Fruit fly (Drosophila melanogaster): ENCODE data around the gene Hsp70Ba.

The Hsp70Ba gene

dm6 chr3R:12433764-12434163 lies 33.8 kb downstream of the Hsp70Ba start, which contains the start of the genes Aos1 and Srlp:
Aos1 (minus strand) TSS chr3R:12433822.
Srlp (plus strand) TSS chr3R:12434098.
- TF ChIP-seq ttk (optimal IDR thresholded peaks at IDR 0.05) (no peak), Sin3A (optimal IDR thresholded peaks at IDR 0.05) (no peak), insv (optimal IDR thresholded peaks at IDR 0.05) (no peak), h (optimal IDR thresholded peaks at IDR 0.05) (no peak), psq (optimal IDR thresholded peaks at IDR 0.05) (no peak), Myc (optimal IDR thresholded peaks at IDR 0.05) (no peak)

- TF ChIP-seq h (optimal IDR thresholded peaks at IDR 0.05) (no peak), psq (optimal IDR thresholded peaks at IDR 0.05) (no peak), insv (optimal IDR thresholded peaks at IDR 0.05) (no peak), ttk (optimal IDR thresholded peaks at IDR 0.05) (no peak), Sin3A (optimal IDR thresholded peaks at IDR 0.05) (no peak), Myc (optimal IDR thresholded peaks at IDR 0.05) (no peak)
Observed at dm6 chr3R:12431030-12431489, 36.5 kb downstream of the Hsp70Ba start, which contains the start of gene Prosalpha2. Prosalpha2 (plus strand) TSS chr3R:12431321.

dm6 chr3R:12429120-12429610 lies 38.4 kb downstream of the Hsp70Ba start, which contains the start of the genes CG5641 and CG5245:
CG5641 (minus strand) TSS chr3R:12429282.
CG5245 (plus strand) TSS chr3R:12429560.
- TF ChIP-seq Myc (optimal IDR thresholded peaks at IDR 0.05) (no peak), ttk (optimal IDR thresholded peaks at IDR 0.05) (no peak), h (optimal IDR thresholded peaks at IDR 0.05) (no peak), insv (optimal IDR thresholded peaks at IDR 0.05) (no peak), Sin3A (optimal IDR thresholded peaks at IDR 0.05) (no peak)

dm6 chr3R:12426310-12426653 lies 41.3 kb downstream of the Hsp70Ba start, which contains the start of gene NANS:
NANS (plus strand) TSS chr3R:12426578.
- TF ChIP-seq ttk (optimal IDR thresholded peaks at IDR 0.05) = no peak
- no peak for TF ChIP-seq psq (optimal IDR thresholded peaks at IDR 0.05)
- no peak for TF ChIP-seq insv (optimal IDR thresholded peaks at IDR 0.05)
- no peak for TF ChIP-seq Sin3A (optimal IDR thresholded peaks at IDR 0.05)
- TF ChIP-seq Myc (optimal IDR thresholded peaks at IDR 0.05) = no peak
- TF ChIP-seq h (optimal IDR thresholded peaks at IDR 0.05) = no peak

dm6 chr3R:12425510-12426309 lies 41.9 kb downstream of the Hsp70Ba start, which contains the start of gene Pp1-87B:
Pp1-87B (minus strand) TSS chr3R:12425917.
- no peak for TF ChIP-seq h (optimal IDR thresholded peaks at IDR 0.05)
- TF ChIP-seq ttk (optimal IDR thresholded peaks at IDR 0.05) = no peak
- TF ChIP-seq Myc (optimal IDR thresholded peaks at IDR 0.05) = no peak
- TF ChIP-seq psq (optimal IDR thresholded peaks at IDR 0.05) = peak; percentile 100
- no peak for TF ChIP-seq insv (optimal IDR thresholded peaks at IDR 0.05)
- TF ChIP-seq Sin3A (optimal IDR thresholded peaks at IDR 0.05) = peak; percentile 32

- TF ChIP-seq h (optimal IDR thresholded peaks at IDR 0.05) = no peak
- TF ChIP-seq Sin3A (optimal IDR thresholded peaks at IDR 0.05) = no peak
- TF ChIP-seq Myc (optimal IDR thresholded peaks at IDR 0.05) = no peak
- no peak for TF ChIP-seq insv (optimal IDR thresholded peaks at IDR 0.05)
Observed at dm6 chr3R:12423997-12424396, 43.6 kb downstream of the Hsp70Ba start.

dm6 chr3R:12422379-12422975 lies 45.1 kb downstream of the Hsp70Ba start, which contains the start of the genes Scgbeta and CG17202:
Scgbeta (minus strand) TSS chr3R:12422429.
CG17202 (plus strand) TSS chr3R:12422768.
- TF ChIP-seq insv (optimal IDR thresholded peaks at IDR 0.05) (no peak), Myc (optimal IDR thresholded peaks at IDR 0.05) (no peak), h (optimal IDR thresholded peaks at IDR 0.05) (no peak), psq (optimal IDR thresholded peaks at IDR 0.05) (no peak), Sin3A (optimal IDR thresholded peaks at IDR 0.05) (no peak), ttk (optimal IDR thresholded peaks at IDR 0.05) (no peak)
